Fruit fly (Drosophila melanogaster) whole organism, embryonic: ENCODE data around the gene Rtca.

Experiments
- Aef1 ChIP-seq: fragments of 200-800 bp; sonication (Bioruptor generic); IDR thresholded peaks from 3 replicates; pipeline ENCODE4 v1.3.6; 2022; ENCODE audit warnings: missing biosample characterization, missing genetic modification characterization
- Asciz ChIP-seq: fragments of 200-800 bp; sonication (Bioruptor generic); optimal IDR thresholded peaks from 2 replicates; lab custom pipeline; 2017; ENCODE audit warnings: missing biosample characterization, mild to moderate bottlenecking, missing genetic modification characterization, missing genetic modification reagents
- B-H2 ChIP-seq: fragments of 200-800 bp; sonication (Bioruptor generic); optimal IDR thresholded peaks from 2 replicates; lab custom pipeline; 2018; ENCODE audit warnings: missing biosample characterization, mild to moderate bottlenecking, missing genetic modification characterization
- BEAF-32 ChIP-seq: fragments of 200-800 bp; sonication (Bioruptor generic); optimal IDR thresholded peaks from 3 replicates; lab custom pipeline; 2017; ENCODE audit warnings: missing biosample characterization, missing genetic modification characterization, mild to moderate bottlenecking, moderate library complexity, missing genetic modification reagents
- Bgb ChIP-seq: fragments of 200-800 bp; sonication (Bioruptor generic); IDR thresholded peaks from 2 replicates; pipeline ENCODE4 v1.3.6; 2022; ENCODE audit warnings: missing biosample characterization, missing genetic modification characterization; ENCODE audit not compliant: partially characterized antibody
- BtbVII ChIP-seq: fragments of 200-800 bp; sonication (Bioruptor generic); optimal IDR thresholded peaks from 3 replicates; lab custom pipeline; 2017; ENCODE audit warnings: missing biosample characterization, mild to moderate bottlenecking, missing genetic modification characterization
- CG10654 ChIP-seq: fragments of 200-800 bp; sonication (Bioruptor generic); optimal IDR thresholded peaks from 2 replicates; lab custom pipeline; 2016; ENCODE audit warnings: missing biosample characterization, missing genetic modification characterization
- CG10959 ChIP-seq: fragments of 200-800 bp; sonication (Bioruptor generic); IDR thresholded peaks from 2 replicates; pipeline ENCODE4 v1.3.6; 2022; ENCODE audit warnings: missing biosample characterization, missing genetic modification characterization
- CG12104 ChIP-seq: fragments of 200-800 bp; sonication (Bioruptor generic); optimal IDR thresholded peaks from 3 replicates; lab custom pipeline; 2016; ENCODE audit warnings: missing biosample characterization, missing genetic modification characterization
- CG14441 ChIP-seq: fragments of 200-800 bp; sonication (Bioruptor generic); IDR thresholded peaks from 2 replicates; pipeline ENCODE4 v1.3.6; 2022; ENCODE audit warnings: missing biosample characterization, missing genetic modification characterization
- CG15011 ChIP-seq: fragments of 200-800 bp; sonication (Bioruptor generic); optimal IDR thresholded peaks from 3 replicates; lab custom pipeline; 2018; ENCODE audit warnings: missing biosample characterization, mild to moderate bottlenecking, missing genetic modification characterization
- CG15601 ChIP-seq: fragments of 200-800 bp; sonication (Bioruptor generic); optimal IDR thresholded peaks from 3 replicates; lab custom pipeline; 2019; ENCODE audit warnings: missing biosample characterization, mild to moderate bottlenecking, missing genetic modification characterization, moderate library complexity
- CG30431 ChIP-seq: fragments of 200-800 bp; sonication (Bioruptor generic); optimal IDR thresholded peaks from 2 replicates; lab custom pipeline; 2017; ENCODE audit warnings: missing biosample characterization, missing genetic modification characterization
- CG4854 ChIP-seq: fragments of 200-800 bp; sonication (Bioruptor generic); optimal IDR thresholded peaks from 2 replicates; lab custom pipeline; 2016; ENCODE audit warnings: missing biosample characterization, missing genetic modification characterization, inconsistent platforms
- CG6175 ChIP-seq: fragments of 200-800 bp; sonication (Bioruptor generic); IDR thresholded peaks from 3 replicates; pipeline ENCODE4 v1.3.6; 2022; ENCODE audit warnings: missing biosample characterization, missing genetic modification characterization
- CG6683 ChIP-seq: fragments of 200-800 bp; sonication (Bioruptor generic); optimal IDR thresholded peaks from 2 replicates; lab custom pipeline; 2017; ENCODE audit warnings: missing biosample characterization, mild to moderate bottlenecking, missing genetic modification characterization, missing genetic modification reagents
- CG7271 ChIP-seq: fragments of 200-800 bp; sonication (Bioruptor generic); optimal IDR thresholded peaks from 2 replicates; lab custom pipeline; 2018; ENCODE audit warnings: missing biosample characterization, mild to moderate bottlenecking, missing genetic modification characterization, moderate library complexity
- CG8388 ChIP-seq: fragments of 200-800 bp; sonication (Bioruptor generic); optimal IDR thresholded peaks from 2 replicates; lab custom pipeline; 2019; ENCODE audit warnings: missing biosample characterization, mild to moderate bottlenecking, missing genetic modification characterization, moderate library complexity
- CG9215 ChIP-seq: fragments of 200-800 bp; sonication (Bioruptor generic); IDR thresholded peaks from 2 replicates; pipeline ENCODE4 v1.3.6; 2022; ENCODE audit warnings: missing biosample characterization, missing genetic modification characterization
- CG9727 ChIP-seq: fragments of 200-800 bp; sonication (Bioruptor generic); optimal IDR thresholded peaks from 3 replicates; lab custom pipeline; 2017; ENCODE audit warnings: missing biosample characterization, mild to moderate bottlenecking, missing genetic modification characterization
- CoRest ChIP-seq: fragments of 200-800 bp; sonication (Bioruptor generic); optimal IDR thresholded peaks from 3 replicates; lab custom pipeline; 2018; ENCODE audit warnings: missing biosample characterization, mild to moderate bottlenecking, missing genetic modification characterization, moderate library complexity
- E2f2 ChIP-seq: fragments of 200-800 bp; sonication (Bioruptor generic); IDR thresholded peaks from 2 replicates; pipeline ENCODE4 v1.3.6; 2022; ENCODE audit warnings: missing biosample characterization, missing genetic modification characterization
- HLH3B ChIP-seq: fragments of 200-800 bp; sonication (Bioruptor generic); IDR thresholded peaks from 2 replicates; pipeline ENCODE4 v1.3.6; 2022; ENCODE audit warnings: missing biosample characterization, missing genetic modification characterization
- Hmr ChIP-seq: fragments of 200-800 bp; sonication (Bioruptor generic); optimal IDR thresholded peaks from 3 replicates; lab custom pipeline; 2017; ENCODE audit warnings: mild to moderate bottlenecking, missing biosample characterization, missing genetic modification reagents, missing genetic modification characterization
- Hr39 ChIP-seq: fragments of >200 bp; optimal IDR thresholded peaks from 2 replicates; lab custom pipeline; 2017
- Hr78 ChIP-seq, 2 experiments: fragments of 200-800 bp in 1 of 2; fragments of >200 bp in 1 of 2; sonication (Bioruptor generic) in 1 of 2; optimal IDR thresholded peaks; 2 replicates each; lab custom pipeline; 2017 to 2019; ENCODE audit warnings: missing biosample characterization in 2 of 2, missing genetic modification characterization in 2 of 2, mild to moderate bottlenecking in 1 of 2, moderate library complexity in 1 of 2
- NK7.1 ChIP-seq: fragments of 200-800 bp; sonication (Bioruptor generic); optimal IDR thresholded peaks from 3 replicates; lab custom pipeline; 2016; ENCODE audit warnings: missing biosample characterization, missing genetic modification characterization
- Rfx ChIP-seq: fragments of 200-800 bp; sonication (Bioruptor generic); IDR thresholded peaks from 2 replicates; pipeline ENCODE4 v1.3.6; 2022; ENCODE audit warnings: missing biosample characterization, missing genetic modification characterization
- Sry-β ChIP-seq: fragments of 200-800 bp; sonication (Bioruptor generic); optimal IDR thresholded peaks from 2 replicates; lab custom pipeline; 2018; ENCODE audit warnings: missing biosample characterization, mild to moderate bottlenecking, missing genetic modification characterization, moderate library complexity
- Tbp ChIP-seq: fragments of >200 bp; optimal IDR thresholded peaks from 2 replicates; lab custom pipeline; 2018; ENCODE audit warnings: missing biosample characterization, missing genetic modification characterization
- dimm ChIP-seq: fragments of 200-800 bp; sonication (Bioruptor generic); IDR thresholded peaks from 2 replicates; pipeline ENCODE4 v1.3.6; 2022; ENCODE audit warnings: missing biosample characterization, missing genetic modification characterization
- dmrt99B ChIP-seq: fragments of 200-800 bp; sonication (Bioruptor generic); optimal IDR thresholded peaks from 2 replicates; lab custom pipeline; 2018; ENCODE audit warnings: missing biosample characterization, mild to moderate bottlenecking, missing genetic modification characterization, moderate library complexity
- en ChIP-seq: fragments of 200-800 bp; sonication (Bioruptor generic); optimal IDR thresholded peaks from 2 replicates; lab custom pipeline; 2016; ENCODE audit warnings: missing biosample characterization, missing genetic modification characterization
- fd102C ChIP-seq: fragments of 200-800 bp; sonication (Bioruptor generic); optimal IDR thresholded peaks from 2 replicates; lab custom pipeline; 2018; ENCODE audit warnings: missing biosample characterization, mild to moderate bottlenecking, missing genetic modification characterization, moderate library complexity
- ftz-f1 ChIP-seq: fragments of 200-800 bp; sonication (Bioruptor generic); optimal IDR thresholded peaks from 2 replicates; lab custom pipeline; 2016; ENCODE audit warnings: missing biosample characterization, missing genetic modification characterization
- jumu ChIP-seq: fragments of 200-800 bp; sonication (Bioruptor generic); optimal IDR thresholded peaks from 3 replicates; lab custom pipeline; 2016; ENCODE audit warnings: missing biosample characterization, missing genetic modification characterization
- ken ChIP-seq: fragments of 200-800 bp; sonication (Bioruptor generic); IDR thresholded peaks from 3 replicates; pipeline ENCODE4 v1.3.6; 2022; ENCODE audit warnings: missing biosample characterization, missing genetic modification characterization
- lmd ChIP-seq: fragments of 200-800 bp; sonication (Bioruptor generic); IDR thresholded peaks from 2 replicates; pipeline ENCODE4 v1.3.6; 2022; ENCODE audit warnings: missing biosample characterization, missing genetic modification characterization
- otp ChIP-seq: fragments of 200-800 bp; sonication (Bioruptor generic); IDR thresholded peaks from 3 replicates; pipeline ENCODE4, ENCODE4 v1.3.6; 2022; ENCODE audit warnings: missing biosample characterization, missing genetic modification characterization
- pita ChIP-seq: fragments of 200-800 bp; sonication (Bioruptor generic); optimal IDR thresholded peaks from 2 replicates; lab custom pipeline; 2017; ENCODE audit warnings: missing biosample characterization, mild to moderate bottlenecking, missing genetic modification characterization
- pnt ChIP-seq: fragments of 200-800 bp; sonication (Bioruptor generic); optimal IDR thresholded peaks from 3 replicates; lab custom pipeline; 2016; ENCODE audit warnings: missing biosample characterization, missing genetic modification characterization
- ranshi ChIP-seq: fragments of 200-800 bp; sonication (Bioruptor generic); IDR thresholded peaks from 2 replicates; pipeline ENCODE4 v1.3.6; 2022; ENCODE audit warnings: missing biosample characterization, missing genetic modification characterization
- row ChIP-seq: fragments of 200-800 bp; sonication (Bioruptor generic); IDR thresholded peaks from 3 replicates; pipeline ENCODE4 v1.3.6; 2022; ENCODE audit warnings: missing biosample characterization, missing genetic modification characterization
- salm ChIP-seq: fragments of 200-800 bp; sonication (Bioruptor generic); optimal IDR thresholded peaks from 2 replicates; lab custom pipeline; 2018; ENCODE audit warnings: missing biosample characterization, mild to moderate bottlenecking, missing genetic modification characterization
- shn ChIP-seq: fragments of 200-800 bp; sonication (Bioruptor generic); optimal IDR thresholded peaks from 3 replicates; lab custom pipeline; 2016; ENCODE audit warnings: missing biosample characterization, missing genetic modification characterization
- slp2 ChIP-seq: fragments of 200-800 bp; sonication (Bioruptor generic); optimal IDR thresholded peaks from 2 replicates; lab custom pipeline; 2016; ENCODE audit warnings: missing biosample characterization, missing genetic modification characterization
- sug ChIP-seq: fragments of 200-800 bp; optimal IDR thresholded peaks from 2 replicates; lab custom pipeline; 2019; ENCODE audit warnings: missing biosample characterization, mild to moderate bottlenecking, missing genetic modification characterization, moderate library complexity
- tna ChIP-seq: fragments of 200-800 bp; sonication (Bioruptor generic); IDR thresholded peaks from 2 replicates; pipeline ENCODE4 v1.3.6; 2022; ENCODE audit warnings: missing biosample characterization, missing genetic modification characterization; ENCODE audit not compliant: partially characterized antibody
- tup ChIP-seq: fragments of 200-800 bp; sonication (Bioruptor generic); optimal IDR thresholded peaks from 2 replicates; lab custom pipeline; 2016; ENCODE audit warnings: missing biosample characterization, mild to moderate bottlenecking, missing genetic modification characterization, moderate library complexity
- twi ChIP-seq: fragments of 200-800 bp; optimal IDR thresholded peaks from 2 replicates; lab custom pipeline; 2019; ENCODE audit warnings: missing biosample characterization, mild to moderate bottlenecking, missing genetic modification characterization, moderate library complexity

Gene Rtca

dm6 chrX:2123965-2124688 is 51.9 kb downstream of the Rtca start (continued):
- TF ChIP-seq CG15011 (GFP tag; lab: Kevin White, UChicago) (peak; percentile 77), tup (GFP tag; lab: Kevin White, UChicago) (peak; percentile 91), fd102C (GFP tag; lab: Kevin White, UChicago) (peak; percentile 87), HLH3B (GFP tag; lab: Robert Waterston, UW) (peak; percentile 86), row (peak; percentile 95), NK7.1 (GFP tag; lab: Kevin White, UChicago) (peak; percentile 74), slp2 (peak; percentile 89), shn (GFP tag; lab: Kevin White, UChicago) (peak; percentile 81), BtbVII (GFP tag; lab: Kevin White, UChicago) (peak; percentile 98), ken (GFP tag; lab: Robert Waterston, UW) (peak; percentile 92), CG10959 (GFP tag; lab: Robert Waterston, UW) (peak; percentile 90), jumu (GFP tag; lab: Kevin White, UChicago) (peak; percentile 83), ftz-f1 (GFP tag; lab: Kevin White, UChicago) (no peak), CG6175 (peak; percentile 81; the same call in 2 of the 3 replicates), CG9215 (peak; percentile 92), otp (peak; percentile 81; the same call in 2 of the 3 replicates), Hr39 (lab: Kevin White, UChicago) (no peak), CG9727 (GFP tag; lab: Kevin White, UChicago) (peak; percentile 99), Bgb (GFP tag; lab: Robert Waterston, UW) (no peak), dimm (GFP tag; lab: Robert Waterston, UW) (peak; percentile 85), CG10654 (GFP tag; lab: Kevin White, UChicago) (peak; percentile 96), pita (GFP tag; lab: Kevin White, UChicago) (no peak), B-H2 (GFP tag; lab: Kevin White, UChicago) (peak; percentile 94), dmrt99B (tag; lab: Kevin White, UChicago) (peak; percentile 99), E2f2 (GFP tag; lab: Robert Waterston, UW) (peak; percentile 73), CG6683 (GFP tag; lab: Kevin White, UChicago) (peak; percentile 96), BEAF-32 (GFP tag; lab: Kevin White, UChicago) (no peak), tna (GFP tag; lab: Robert Waterston, UW) (no peak), CG7271 (tag; lab: Kevin White, UChicago) (peak; percentile 87), CG30431 (GFP tag; lab: Kevin White, UChicago) (peak; percentile 98), en (GFP tag; lab: Kevin White, UChicago) (peak; percentile 40), sug (peak; percentile 95), Hr78 (GFP tag; optimal IDR thresholded peaks at IDR 0.05; lab: Kevin White, UChicago) (peak in 1 of 2 experiments; percentile 92), lmd (GFP tag; lab: Robert Waterston, UW) (peak; percentile 95), Asciz (GFP tag; lab: Kevin White, UChicago) (peak; percentile 98), Tbp (no peak), ranshi (peak; percentile 90), CG15601 (peak; percentile 97), Aef1 (GFP tag; lab: Robert Waterston, UW) (peak; percentile 92), Hmr (GFP tag; lab: Kevin White, UChicago) (peak; percentile 98), Rfx (GFP tag; lab: Robert Waterston, UW) (peak; percentile 91), CoRest (peak; percentile 99), Sry-β (peak; percentile 73), twi (tag; lab: Kevin White, UChicago) (peak; percentile 88), CG12104 (GFP tag; lab: Kevin White, UChicago) (peak; percentile 97), salm (peak; percentile 96), pnt (GFP tag; lab: Kevin White, UChicago) (peak; percentile 86), CG14441 (peak; percentile 93), CG8388 (GFP tag; lab: Kevin White, UChicago) (peak; percentile 96), CG4854 (GFP tag; lab: Kevin White, UChicago) (peak; percentile 76)
